Worm (Caenorhabditis elegans): ENCODE data around the gene best-17.

Gene best-17

ce11 chrIII:563755-564154 lies 45.7 kb downstream of the best-17 start:
- TF ChIP-seq elt-1 (tag; optimal IDR thresholded peaks at IDR 0.05) (no peak), nhr-28 (tag; optimal IDR thresholded peaks at IDR 0.05) (no peak), nhr-43 (tag; optimal IDR thresholded peaks at IDR 0.05; ENCODE audit: poor library complexity, severe bottlenecking) (no peak), daf-12 (tag; optimal IDR thresholded peaks at IDR 0.05) (no peak), pha-4 (tag; optimal IDR thresholded peaks at IDR 0.05) (peak; percentile 53)

ce11 chrIII:558832-559231 lies 50.6 kb downstream of the best-17 start:
- TF ChIP-seq nhr-11 (tag; optimal IDR thresholded peaks at IDR 0.05) (no peak), nhr-12 (tag; optimal IDR thresholded peaks at IDR 0.05) (no peak), daf-12 (tag; optimal IDR thresholded peaks at IDR 0.05) (no peak), nhr-237 (tag; optimal IDR thresholded peaks at IDR 0.05) (no peak), nhr-23 (tag; optimal IDR thresholded peaks at IDR 0.05) (peak; percentile 10), unc-39 (tag; optimal IDR thresholded peaks at IDR 0.05) (no peak), lsy-12 (tag; optimal IDR thresholded peaks at IDR 0.05) (no peak), R02D3.7 (tag; optimal IDR thresholded peaks at IDR 0.05) (no peak), ztf-11 (tag; optimal IDR thresholded peaks at IDR 0.05) (no peak), lin-39 (tag; optimal IDR thresholded peaks at IDR 0.05) (no peak), lin-15B (tag; optimal IDR thresholded peaks at IDR 0.05) (peak; percentile 2), ceh-28 (tag; optimal IDR thresholded peaks at IDR 0.05) (no peak), mml-1 (tag; optimal IDR thresholded peaks at IDR 0.05) (no peak), tbx-2 (tag; optimal IDR thresholded peaks at IDR 0.05) (no peak), unc-62 (GFP tag; optimal IDR thresholded peaks at IDR 0.05) (no peak), fos-1 (tag; optimal IDR thresholded peaks at IDR 0.05) (no peak), eor-1 (tag; optimal IDR thresholded peaks at IDR 0.05) (no peak), ceh-82 (tag; optimal IDR thresholded peaks at IDR 0.05) (no peak), nhr-28 (tag; optimal IDR thresholded peaks at IDR 0.05) (no peak), elt-2 (tag; optimal IDR thresholded peaks at IDR 0.05) (peak; percentile 69), pqm-1 (tag; optimal IDR thresholded peaks at IDR 0.05) (peak; percentile 80), egl-5 (tag; optimal IDR thresholded peaks at IDR 0.05) (no peak), aly-2 (tag; optimal IDR thresholded peaks at IDR 0.05) (no peak), fkh-2 (tag; optimal IDR thresholded peaks at IDR 0.05) (no peak), nhr-76 (tag; optimal IDR thresholded peaks at IDR 0.05) (no peak), hmg-11 (tag; optimal IDR thresholded peaks at IDR 0.05) (peak; percentile 26), nhr-43 (tag; optimal IDR thresholded peaks at IDR 0.05; ENCODE audit: poor library complexity, severe bottlenecking) (no peak), egl-27 (tag; optimal IDR thresholded peaks at IDR 0.05) (no peak), ceh-16 (tag; optimal IDR thresholded peaks at IDR 0.05) (no peak), mdl-1 (tag; optimal IDR thresholded peaks at IDR 0.05) (no peak), nfya-1 (tag; optimal IDR thresholded peaks at IDR 0.05; ENCODE audit: insufficient read depth) (peak; percentile 13), ZK546.5 (tag; optimal IDR thresholded peaks at IDR 0.05) (no peak), skn-1 (tag; optimal IDR thresholded peaks at IDR 0.05) (no peak), jun-1 (tag; optimal IDR thresholded peaks at IDR 0.05) (peak; percentile 74), fkh-10 (GFP tag; optimal IDR thresholded peaks at IDR 0.05) (no peak), pha-4 (tag; optimal IDR thresholded peaks at IDR 0.05) (peak; percentile 84), nhr-77 (tag; optimal IDR thresholded peaks at IDR 0.05) (no peak), elt-1 (tag; optimal IDR thresholded peaks at IDR 0.05) (peak; percentile 6), nhr-25 (tag; optimal IDR thresholded peaks at IDR 0.05) (peak; percentile 86)

ce11 chrIII:558083-558482 lies 51.4 kb downstream of the best-17 start:
- TF ChIP-seq pha-4 (tag; optimal IDR thresholded peaks at IDR 0.05) (no peak), nhr-237 (tag; optimal IDR thresholded peaks at IDR 0.05) (no peak), hmg-11 (tag; optimal IDR thresholded peaks at IDR 0.05) (no peak), skn-1 (tag; optimal IDR thresholded peaks at IDR 0.05) (no peak), ceh-9 (tag; optimal IDR thresholded peaks at IDR 0.05) (no peak), nhr-43 (tag; optimal IDR thresholded peaks at IDR 0.05; ENCODE audit: poor library complexity, severe bottlenecking) (no peak), lsy-12 (tag; optimal IDR thresholded peaks at IDR 0.05) (no peak)

Data from whole organism, L3 larva.